Fruit fly (Drosophila melanogaster) S2 (cell line): ENCODE measurements around the gene Vha16-2.

Source experiments
- CG8478 ChIP-seq: fragments of >200 bp; optimal IDR thresholded peaks from 2 replicates; lab custom pipeline; 2018
- CTCF ChIP-seq, 2 experiments: fragments of >200 bp; optimal IDR thresholded peaks; 2 replicates each; lab custom pipeline; 2018

DNA sequence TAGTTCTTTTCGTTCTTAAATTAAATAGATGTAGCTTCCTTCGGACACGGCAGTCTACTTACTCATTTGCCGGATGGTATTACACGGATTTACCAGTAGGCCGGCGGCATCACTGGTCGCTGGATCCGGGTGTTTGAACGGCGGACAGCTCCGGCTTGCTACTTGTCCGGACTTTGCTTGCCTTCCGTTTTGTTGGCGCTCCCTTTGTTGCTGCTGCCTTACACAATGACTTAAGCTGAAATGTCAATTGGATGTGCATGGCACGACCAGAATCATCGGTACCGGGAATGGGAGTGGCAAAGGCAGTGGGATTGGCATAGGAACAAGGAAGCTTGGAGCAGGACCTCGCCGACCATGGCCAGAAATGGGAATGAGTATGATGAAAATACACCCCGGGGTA, 5.5 kb downstream of the Vha16-2 start:
- TF ChIP-seq CG8478 (no peak), CTCF (optimal IDR thresholded peaks at IDR 0.05; lab: Kevin White, UChicago) (no peak)
